Worm (Caenorhabditis elegans): ENCODE data around the gene T27E7.5.

DNA sequence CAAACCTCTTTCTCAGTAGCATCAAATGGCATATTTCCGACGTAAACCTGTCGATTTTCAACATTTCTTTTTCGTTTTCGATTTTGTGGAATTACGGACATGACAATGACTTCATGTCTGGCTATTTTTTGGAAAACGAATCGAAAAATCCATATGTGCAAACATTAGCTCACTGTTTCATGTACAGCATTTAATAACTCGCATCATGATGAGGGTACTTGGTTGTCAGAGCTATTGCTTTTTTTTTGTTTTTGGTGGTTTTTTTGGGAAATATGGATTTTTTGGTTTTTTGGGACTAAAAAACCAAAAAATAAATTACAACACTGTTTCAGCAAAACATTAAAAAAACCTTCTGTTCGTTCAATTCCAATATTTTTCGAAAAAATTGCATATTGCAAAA, 24.6 kb upstream of the T27E7.5 start, which contains the start of gene Y57G11A.5:
- TF ChIP-seq dao-5 (tag; optimal IDR thresholded peaks at IDR 0.05) (no peak), him-1 (tag; optimal IDR thresholded peaks at IDR 0.05) (no peak), W03F9.2 (tag; optimal IDR thresholded peaks at IDR 0.05) (no peak)
